Worm (Caenorhabditis elegans): ENCODE data around the gene srg-39.
A peak's percentile ranks its signal among the peaks of the same experiment; 100 is the strongest.

srg-39 gene

ce11 chrV:11152333-11152732 is at the start of gene srg-39:
Gene srg-39, minus strand, starts transcription at chrV:11152433.
- TF ChIP-seq sem-2 (GFP tag; optimal IDR thresholded peaks at IDR 0.05) (no peak), ham-2 (GFP tag; optimal IDR thresholded peaks at IDR 0.05) (no peak), tbx-8 (GFP tag; optimal IDR thresholded peaks at IDR 0.05) (no peak), unc-62 (GFP tag; optimal IDR thresholded peaks at IDR 0.05) (no peak), drap-1 (GFP tag; optimal IDR thresholded peaks at IDR 0.05) (no peak), unc-39 (tag; optimal IDR thresholded peaks at IDR 0.05) (no peak), nhr-76 (tag; optimal IDR thresholded peaks at IDR 0.05) (no peak), elt-1 (tag; optimal IDR thresholded peaks at IDR 0.05; ENCODE audit: borderline replicate concordance, insufficient read depth) (no peak), nhr-2 (tag; optimal IDR thresholded peaks at IDR 0.05) (no peak), elt-3 (tag; optimal IDR thresholded peaks at IDR 0.05) (no peak), lin-13 (tag; optimal IDR thresholded peaks at IDR 0.05) (no peak), flh-1 (GFP tag; optimal IDR thresholded peaks at IDR 0.05) (no peak), bed-3 (GFP tag; optimal IDR thresholded peaks at IDR 0.05) (no peak), sptf-1 (tag; optimal IDR thresholded peaks at IDR 0.05) (no peak), mep-1 (tag; optimal IDR thresholded peaks at IDR 0.05) (no peak)

- no peak for TF ChIP-seq mep-1 (tag; optimal IDR thresholded peaks at IDR 0.05)
- TF ChIP-seq mls-2 (tag; optimal IDR thresholded peaks at IDR 0.05): no peak
- TF ChIP-seq tbx-8 (GFP tag; optimal IDR thresholded peaks at IDR 0.05): no peak
- TF ChIP-seq sem-2 (GFP tag; optimal IDR thresholded peaks at IDR 0.05): no peak
- TF ChIP-seq cnd-1 (tag; optimal IDR thresholded peaks at IDR 0.05): no peak
- no peak for TF ChIP-seq flh-1 (GFP tag; optimal IDR thresholded peaks at IDR 0.05)
- TF ChIP-seq ceh-39 (tag; optimal IDR thresholded peaks at IDR 0.05): no peak
- no peak for TF ChIP-seq M03D4.4 (tag; optimal IDR thresholded peaks at IDR 0.05)
These were observed 48.1 kb upstream of the srg-39 start, which contains the start of gene K10D6.3 for ce11 chrV:11200316-11200715. Gene K10D6.3, plus strand, starts transcription at chrV:11200616.

ce11 chrV:11199497-11199896 is 47.3 kb upstream of the srg-39 start:
- TF ChIP-seq zip-8 (tag; optimal IDR thresholded peaks at IDR 0.05) (no peak), ham-2 (GFP tag; optimal IDR thresholded peaks at IDR 0.05) (no peak), M03D4.4 (tag; optimal IDR thresholded peaks at IDR 0.05) (no peak), lsy-2 (tag; optimal IDR thresholded peaks at IDR 0.05) (no peak), bed-3 (GFP tag; optimal IDR thresholded peaks at IDR 0.05) (no peak), ztf-11 (tag; optimal IDR thresholded peaks at IDR 0.05) (no peak), cnd-1 (tag; optimal IDR thresholded peaks at IDR 0.05) (no peak), nhr-237 (tag; optimal IDR thresholded peaks at IDR 0.05) (no peak), lin-32 (GFP tag; optimal IDR thresholded peaks at IDR 0.05) (no peak), hlh-1 (tag; optimal IDR thresholded peaks at IDR 0.05) (no peak), pha-4 (tag; optimal IDR thresholded peaks at IDR 0.05) (no peak), drap-1 (GFP tag; optimal IDR thresholded peaks at IDR 0.05) (no peak), ces-1 (GFP tag; optimal IDR thresholded peaks at IDR 0.05) (no peak), sptf-1 (tag; optimal IDR thresholded peaks at IDR 0.05) (no peak), ceh-83 (GFP tag; optimal IDR thresholded peaks at IDR 0.05) (no peak), unc-39 (tag; optimal IDR thresholded peaks at IDR 0.05) (no peak), tbx-8 (GFP tag; optimal IDR thresholded peaks at IDR 0.05) (no peak), snpc-4 (tag; optimal IDR thresholded peaks at IDR 0.05) (no peak), ceh-43 (GFP tag; optimal IDR thresholded peaks at IDR 0.05) (no peak), mab-5 (tag; optimal IDR thresholded peaks at IDR 0.05) (no peak)

- TF ChIP-seq nhr-2 (tag; optimal IDR thresholded peaks at IDR 0.05) (no peak), blmp-1 (tag; optimal IDR thresholded peaks at IDR 0.05) (peak; percentile 55)
These were observed 45.9 kb upstream of the srg-39 start for ce11 chrV:11198094-11198493.

- TF ChIP-seq hlh-1 (tag; optimal IDR thresholded peaks at IDR 0.05) (no peak), flh-1 (GFP tag; optimal IDR thresholded peaks at IDR 0.05) (no peak), ceh-43 (GFP tag; optimal IDR thresholded peaks at IDR 0.05) (no peak), nhr-76 (tag; optimal IDR thresholded peaks at IDR 0.05) (no peak), lsy-2 (tag; optimal IDR thresholded peaks at IDR 0.05) (no peak), tbx-8 (GFP tag; optimal IDR thresholded peaks at IDR 0.05) (no peak), unc-39 (tag; optimal IDR thresholded peaks at IDR 0.05) (no peak), nhr-2 (tag; optimal IDR thresholded peaks at IDR 0.05) (no peak), mls-2 (tag; optimal IDR thresholded peaks at IDR 0.05) (no peak), cnd-1 (tag; optimal IDR thresholded peaks at IDR 0.05) (no peak), ces-1 (GFP tag; optimal IDR thresholded peaks at IDR 0.05) (no peak)
These were observed 44.5 kb upstream of the srg-39 start for ce11 chrV:11196631-11197258.
